Fruit fly (Drosophila melanogaster) whole organism, embryonic: ENCODE data around the gene CG12106.

Experiments used
- Antp ChIP-seq: fragments of 200-800 bp; sonication (Bioruptor generic); optimal IDR thresholded peaks from 3 replicates; lab custom pipeline; 2016; ENCODE audit warnings: missing biosample characterization, missing genetic modification characterization
- CG10267 ChIP-seq: fragments of 200-800 bp; sonication (Bioruptor generic); optimal IDR thresholded peaks from 2 replicates; lab custom pipeline; 2018; ENCODE audit warnings: missing biosample characterization, mild to moderate bottlenecking, missing genetic modification characterization, moderate library complexity
- CG10274 ChIP-seq: fragments of 200-800 bp; sonication (Bioruptor generic); optimal IDR thresholded peaks from 3 replicates; lab custom pipeline; 2017; ENCODE audit warnings: missing biosample characterization, mild to moderate bottlenecking, missing genetic modification characterization
- CG13123 ChIP-seq: fragments of 200-800 bp; sonication (Bioruptor generic); optimal IDR thresholded peaks from 2 replicates; lab custom pipeline; 2016; ENCODE audit warnings: missing biosample characterization, missing genetic modification characterization
- CG13287 ChIP-seq: fragments of 200-800 bp; sonication (Bioruptor generic); IDR thresholded peaks from 2 replicates; pipeline ENCODE4 v1.3.6; 2022; ENCODE audit warnings: missing biosample characterization, missing genetic modification characterization; ENCODE audit not compliant: partially characterized antibody
- CG2712 ChIP-seq: fragments of 200-800 bp; optimal IDR thresholded peaks from 3 replicates; lab custom pipeline; 2019; ENCODE audit warnings: missing biosample characterization, mild to moderate bottlenecking, missing genetic modification characterization, moderate library complexity
- CG34376 ChIP-seq: fragments of 200-800 bp; sonication (Bioruptor generic); optimal IDR thresholded peaks from 2 replicates; lab custom pipeline; 2018; ENCODE audit warnings: missing biosample characterization, mild to moderate bottlenecking, missing genetic modification characterization
- CG34422 ChIP-seq: fragments of 200-800 bp; sonication (Bioruptor generic); IDR thresholded peaks from 3 replicates; pipeline ENCODE4 v1.3.6; 2022; ENCODE audit warnings: missing biosample characterization, missing genetic modification characterization
- CG5180 ChIP-seq: fragments of 200-800 bp; sonication (Bioruptor generic); optimal IDR thresholded peaks from 3 replicates; lab custom pipeline; 2017; ENCODE audit warnings: missing biosample characterization, missing genetic modification characterization, mild to moderate bottlenecking, moderate library complexity, missing genetic modification reagents
- CG7839 ChIP-seq: fragments of 200-800 bp; sonication (Bioruptor generic); optimal IDR thresholded peaks from 3 replicates; lab custom pipeline; 2018; ENCODE audit warnings: missing biosample characterization, mild to moderate bottlenecking, missing genetic modification characterization, moderate library complexity
- CG8924 ChIP-seq: fragments of 200-800 bp; optimal IDR thresholded peaks from 3 replicates; lab custom pipeline; 2019; ENCODE audit warnings: missing biosample characterization, mild to moderate bottlenecking, missing genetic modification characterization, moderate library complexity
- Drgx ChIP-seq: fragments of 200-800 bp; sonication (Bioruptor generic); IDR thresholded peaks from 2 replicates; pipeline ENCODE4 v1.3.6; 2022; ENCODE audit warnings: missing biosample characterization, missing genetic modification characterization
- Eip74EF ChIP-seq, 2 experiments: fragments of 200-800 bp in 1 of 2; fragments of >200 bp in 1 of 2; sonication (Bioruptor generic) in 1 of 2; optimal IDR thresholded peaks; 2 replicates each; lab custom pipeline; 2017 to 2019; ENCODE audit warnings: missing biosample characterization in 2 of 2, missing genetic modification characterization in 2 of 2, mild to moderate bottlenecking in 1 of 2, moderate library complexity in 1 of 2
- Max ChIP-seq: fragments of 200-800 bp; sonication (Bioruptor generic); optimal IDR thresholded peaks from 2 replicates; lab custom pipeline; 2016; ENCODE audit warnings: missing biosample characterization, mild to moderate bottlenecking, missing genetic modification characterization
- Optix ChIP-seq: fragments of 200-800 bp; sonication (Bioruptor generic); IDR thresholded peaks from 3 replicates; pipeline ENCODE4 v1.3.6; 2022; ENCODE audit warnings: missing biosample characterization, missing genetic modification characterization
- abd-A ChIP-seq: fragments of 200-800 bp; sonication (Bioruptor generic); optimal IDR thresholded peaks from 3 replicates; lab custom pipeline; 2019; ENCODE audit warnings: missing biosample characterization, mild to moderate bottlenecking, missing genetic modification characterization, moderate library complexity
- ase ChIP-seq: fragments of 200-800 bp; sonication (Bioruptor generic); IDR thresholded peaks from 3 replicates; pipeline ENCODE4 v1.3.6; 2022; ENCODE audit warnings: missing biosample characterization, missing genetic modification characterization
- bsh ChIP-seq, 2 experiments: fragments of 200-800 bp; sonication (Bioruptor generic); optimal IDR thresholded peaks; 2 replicates each; lab custom pipeline; 2017 to 2018; ENCODE audit warnings: mild to moderate bottlenecking in 2 of 2, missing biosample characterization in 2 of 2, missing genetic modification characterization in 2 of 2, moderate library complexity in 1 of 2
- cg ChIP-seq: fragments of 200-800 bp; sonication (Bioruptor generic); optimal IDR thresholded peaks from 3 replicates; lab custom pipeline; 2019; ENCODE audit warnings: missing biosample characterization, mild to moderate bottlenecking, missing genetic modification characterization, moderate library complexity
- crol ChIP-seq: fragments of 200-800 bp; sonication (Bioruptor generic); IDR thresholded peaks from 2 replicates; pipeline ENCODE4 v1.3.6; 2022; ENCODE audit warnings: missing biosample characterization, missing genetic modification characterization
- crp ChIP-seq, 2 experiments: fragments of 200-800 bp; sonication (Bioruptor generic); optimal IDR thresholded peaks; 2 replicates in 1 of 2; 3 replicates in 1 of 2; lab custom pipeline; 2017; ENCODE audit warnings: missing biosample characterization in 2 of 2, missing genetic modification characterization in 2 of 2, mild to moderate bottlenecking in 1 of 2, moderate library complexity in 1 of 2
- cwo ChIP-seq: fragments of 200-800 bp; sonication (Bioruptor generic); optimal IDR thresholded peaks from 3 replicates; lab custom pipeline; 2017; ENCODE audit warnings: missing biosample characterization, missing genetic modification characterization, mild to moderate bottlenecking, moderate library complexity, missing genetic modification reagents
- dm ChIP-seq: fragments of 200-800 bp; sonication (Bioruptor generic); optimal IDR thresholded peaks from 3 replicates; lab custom pipeline; 2016; ENCODE audit warnings: missing biosample characterization, missing genetic modification characterization
- emc ChIP-seq: fragments of 200-800 bp; sonication (Bioruptor generic); optimal IDR thresholded peaks from 2 replicates; lab custom pipeline; 2016; ENCODE audit warnings: missing biosample characterization, missing genetic modification characterization
- ewg ChIP-seq: fragments of 200-800 bp; sonication (Bioruptor generic); optimal IDR thresholded peaks from 3 replicates; lab custom pipeline; 2017; ENCODE audit warnings: mild to moderate bottlenecking, missing biosample characterization, missing genetic modification reagents, missing genetic modification characterization
- ftz-f1 ChIP-seq: fragments of 200-800 bp; sonication (Bioruptor generic); optimal IDR thresholded peaks from 2 replicates; lab custom pipeline; 2016; ENCODE audit warnings: missing biosample characterization, missing genetic modification characterization
- gt ChIP-seq: fragments of 200-800 bp; sonication (Bioruptor generic); IDR thresholded peaks from 2 replicates; pipeline ENCODE4 v1.3.6; 2022; ENCODE audit warnings: missing biosample characterization, missing genetic modification characterization
- hb ChIP-seq: fragments of 200-800 bp; sonication (Bioruptor generic); IDR thresholded peaks from 3 replicates; pipeline ENCODE4 v1.3.6; 2022; ENCODE audit warnings: missing biosample characterization, missing genetic modification characterization; ENCODE audit not compliant: partially characterized antibody
- knrl ChIP-seq: fragments of 200-800 bp; sonication (Bioruptor generic); IDR thresholded peaks from 3 replicates; pipeline ENCODE4 v1.3.6; 2022; ENCODE audit warnings: missing biosample characterization, missing genetic modification characterization; ENCODE audit not compliant: partially characterized antibody
- lbe ChIP-seq: fragments of 200-800 bp; sonication (Bioruptor generic); optimal IDR thresholded peaks from 2 replicates; lab custom pipeline; 2016; ENCODE audit warnings: missing biosample characterization, mild to moderate bottlenecking, missing genetic modification characterization
- nerfin-2 ChIP-seq: fragments of 200-800 bp; sonication (Bioruptor generic); IDR thresholded peaks from 2 replicates; pipeline ENCODE4 v1.3.6; 2022; ENCODE audit warnings: missing biosample characterization, missing genetic modification characterization; ENCODE audit not compliant: partially characterized antibody
- nom ChIP-seq: fragments of 200-800 bp; sonication (Bioruptor generic); optimal IDR thresholded peaks from 2 replicates; lab custom pipeline; 2017; ENCODE audit warnings: missing biosample characterization, missing genetic modification characterization, mild to moderate bottlenecking, moderate library complexity, missing genetic modification reagents
- odd ChIP-seq: fragments of 200-800 bp; sonication (Bioruptor generic); optimal IDR thresholded peaks from 2 replicates; lab custom pipeline; 2017; ENCODE audit warnings: missing biosample characterization, mild to moderate bottlenecking, missing genetic modification characterization
- psq ChIP-seq: fragments of 200-800 bp; sonication (Bioruptor generic); optimal IDR thresholded peaks from 2 replicates; lab custom pipeline; 2017; ENCODE audit warnings: missing biosample characterization, missing genetic modification characterization
- pum ChIP-seq: fragments of 200-800 bp; sonication (Bioruptor generic); optimal IDR thresholded peaks from 2 replicates; lab custom pipeline; 2016; ENCODE audit warnings: missing biosample characterization, missing genetic modification characterization
- sug ChIP-seq: fragments of 200-800 bp; optimal IDR thresholded peaks from 2 replicates; lab custom pipeline; 2019; ENCODE audit warnings: missing biosample characterization, mild to moderate bottlenecking, missing genetic modification characterization, moderate library complexity
- toy ChIP-seq: fragments of 200-800 bp; sonication (Bioruptor generic); IDR thresholded peaks from 2 replicates; pipeline ENCODE4 v1.3.6; 2022; ENCODE audit warnings: missing biosample characterization, missing genetic modification characterization
- twi ChIP-seq: fragments of 200-800 bp; optimal IDR thresholded peaks from 2 replicates; lab custom pipeline; 2019; ENCODE audit warnings: missing biosample characterization, mild to moderate bottlenecking, missing genetic modification characterization, moderate library complexity
- zen ChIP-seq: fragments of 200-800 bp; sonication (Bioruptor generic); optimal IDR thresholded peaks from 3 replicates; lab custom pipeline; 2018; ENCODE audit warnings: missing biosample characterization, mild to moderate bottlenecking, missing genetic modification characterization, moderate library complexity

The CG12106 gene

DNA sequence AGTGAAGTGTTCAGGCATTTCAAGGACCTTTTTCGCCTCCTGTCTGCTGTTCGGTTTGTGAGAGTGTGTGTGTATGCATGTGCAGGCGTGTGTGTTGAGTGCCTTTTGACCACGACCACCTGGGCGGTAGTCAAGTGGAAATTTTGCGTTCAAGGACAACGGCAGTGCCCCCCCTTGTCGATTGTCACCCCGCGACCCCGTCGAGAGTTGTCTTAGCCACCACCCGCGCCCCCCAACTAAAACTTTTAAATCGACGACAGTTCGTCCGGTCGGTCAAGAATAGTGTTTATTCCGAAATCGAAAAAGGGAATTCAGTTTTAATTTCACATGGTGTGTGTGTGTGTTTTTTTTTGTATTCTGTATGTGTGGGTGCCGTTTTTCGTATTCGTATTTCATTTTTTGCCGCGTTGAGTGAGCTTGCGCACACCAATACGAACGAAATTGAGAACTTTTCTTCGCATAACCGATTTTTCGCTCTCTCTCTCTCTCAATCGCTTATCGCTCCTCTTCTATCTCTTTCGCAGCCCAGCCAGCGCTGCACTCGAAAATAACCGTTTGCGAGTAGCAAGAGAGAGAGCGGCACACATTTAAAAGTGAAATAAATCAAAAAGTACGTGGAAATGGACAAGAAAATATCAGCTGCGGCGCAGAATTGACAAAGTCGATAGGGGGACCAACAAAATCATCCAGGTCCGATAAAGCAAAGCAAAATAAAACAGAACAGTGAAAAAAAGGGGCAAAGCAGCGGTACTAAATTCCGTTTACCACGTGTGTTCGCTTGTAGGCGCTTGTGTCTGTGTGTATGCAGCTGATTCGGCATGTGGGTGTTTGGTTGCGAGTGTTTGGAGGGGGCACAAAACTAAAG lies 29.8 kb upstream of the CG12106 start (continued):
- TF ChIP-seq psq (GFP tag; lab: Kevin White, UChicago) (no peak), pum (no peak), zen (no peak), abd-A (tag; lab: Kevin White, UChicago) (no peak), cwo (GFP tag; lab: Kevin White, UChicago) (peak; percentile 18), dm (peak; percentile 74), toy (GFP tag; lab: Robert Waterston, UW) (no peak), CG34376 (GFP tag; lab: Kevin White, UChicago) (peak; percentile 48), crol (peak; percentile 80), ftz-f1 (GFP tag; lab: Kevin White, UChicago) (peak; percentile 54), hb (GFP tag; lab: Robert Waterston, UW) (no peak), CG10274 (no peak), odd (GFP tag; lab: Kevin White, UChicago) (peak; percentile 25), CG10267 (tag; lab: Kevin White, UChicago) (no peak), emc (GFP tag; lab: Kevin White, UChicago) (no peak), crp (GFP tag; optimal IDR thresholded peaks at IDR 0.05; lab: Kevin White, UChicago) (peak in 1 of 2 experiments; percentile 22), Optix (GFP tag; lab: Robert Waterston, UW) (no peak), CG8924 (tag; lab: Kevin White, UChicago) (peak; percentile 2), CG34422 (peak; percentile 38; the same call in 1 of the 3 replicates), Drgx (GFP tag; lab: Robert Waterston, UW) (0 out of 2 replicates have a peak, but pooled peaks have one; percentile 46), twi (tag; lab: Kevin White, UChicago) (peak; percentile 20), Eip74EF (GFP tag; optimal IDR thresholded peaks at IDR 0.05; lab: Kevin White, UChicago) (peak in 1 of 2 experiments; percentile 43), bsh (GFP tag; optimal IDR thresholded peaks at IDR 0.05; lab: Kevin White, UChicago) (peak in 1 of 2 experiments; percentile 41), sug (tag; lab: Kevin White, UChicago) (peak; percentile 71), knrl (GFP tag; lab: Robert Waterston, UW) (0 out of 3 replicates have a peak, but pooled peaks have one; percentile 27), ase (GFP tag; lab: Robert Waterston, UW) (no peak), cg (GFP tag; lab: Kevin White, UChicago) (peak; percentile 82), lbe (GFP tag; lab: Kevin White, UChicago) (peak; percentile 52), CG7839 (tag; lab: Kevin White, UChicago) (no peak), Max (GFP tag; lab: Kevin White, UChicago) (peak; percentile 31), CG13287 (peak; percentile 25; the same call in 1 of the 2 replicates), ewg (GFP tag; lab: Kevin White, UChicago) (peak; percentile 51), gt (GFP tag; lab: Robert Waterston, UW) (no peak), nerfin-2 (GFP tag; lab: Robert Waterston, UW) (no peak), nom (GFP tag; lab: Kevin White, UChicago) (peak; percentile 48), CG13123 (GFP tag; lab: Kevin White, UChicago) (no peak), CG5180 (GFP tag; lab: Kevin White, UChicago) (peak; percentile 49), Antp (no peak), CG2712 (tag; lab: Kevin White, UChicago) (peak; percentile 7)
- TF ChIP-seq, all 482 proteins: peak for 38
